Fruit fly (Drosophila melanogaster) whole organism: Measurements from ENCODE around the gene Awh.

Experiments used
- CG8478 ChIP-seq: fragments of >200 bp; optimal IDR thresholded peaks from 2 replicates; lab custom pipeline; 2018; ENCODE audit warnings: inconsistent platforms
- Dll ChIP-seq: fragments of >200 bp; optimal IDR thresholded peaks from 2 replicates; lab custom pipeline; 2017
- EcR ChIP-seq, 2 experiments: fragments of >200 bp; optimal IDR thresholded peaks; 2 replicates each; lab custom pipeline; 2017; ENCODE audit warnings: missing biosample characterization in 2 of 2, missing genetic modification characterization in 2 of 2, missing genetic modification reagents in 2 of 2
- pan ChIP-seq: fragments of >200 bp; optimal IDR thresholded peaks from 2 replicates; lab custom pipeline; 2017
- psq ChIP-seq: fragments of >200 bp; optimal IDR thresholded peaks from 2 replicates; lab custom pipeline; 2017
- usp ChIP-seq: fragments of >200 bp; optimal IDR thresholded peaks from 2 replicates; lab custom pipeline; 2017; ENCODE audit warnings: missing biosample characterization, missing genetic modification characterization, mixed read lengths

Gene Awh

dm6 chr3L:3816772-3817483 lies 29.1 kb upstream of the Awh start:
- TF ChIP-seq CG8478 (lab: Kevin White, UChicago) (no peak), Dll (lab: Kevin White, UChicago) (no peak)

dm6 chr3L:3818566-3819325 lies 27.3 kb upstream of the Awh start, which contains the start of gene enc:
TSS of gene enc (plus strand) at chr3L:3818679.
- no peak for TF ChIP-seq usp
- no peak for TF ChIP-seq CG8478 (lab: Kevin White, UChicago)
- no peak for TF ChIP-seq EcR (GFP tag; optimal IDR thresholded peaks at IDR 0.05; lab: Kevin White, UChicago)
- TF ChIP-seq psq (lab: Kevin White, UChicago) = no peak
- TF ChIP-seq pan (lab: Kevin White, UChicago) = no peak
- TF ChIP-seq Dll (lab: Kevin White, UChicago) = no peak

- no peak for TF ChIP-seq usp
- TF ChIP-seq Dll (lab: Kevin White, UChicago) = no peak
- no peak for TF ChIP-seq psq (lab: Kevin White, UChicago)
- TF ChIP-seq pan (lab: Kevin White, UChicago) = no peak
- no peak for TF ChIP-seq EcR (GFP tag; optimal IDR thresholded peaks at IDR 0.05; lab: Kevin White, UChicago)
- no peak for TF ChIP-seq CG8478 (lab: Kevin White, UChicago)
Measured at dm6 chr3L:3824790-3825484, 21.1 kb upstream of the Awh start, which contains the start of gene Rdh. TSS of gene Rdh (plus strand) at chr3L:3825449.

- TF ChIP-seq Dll (lab: Kevin White, UChicago) (no peak), psq (lab: Kevin White, UChicago) (no peak), pan (lab: Kevin White, UChicago) (no peak), usp (no peak), EcR (GFP tag; optimal IDR thresholded peaks at IDR 0.05; lab: Kevin White, UChicago) (no peak), CG8478 (lab: Kevin White, UChicago) (no peak)
Measured at dm6 chr3L:3825485-3825813, 20.6 kb upstream of the Awh start.

dm6 chr3L:3825884-3826283 lies 20.1 kb upstream of the Awh start:
- no peak for TF ChIP-seq CG8478 (lab: Kevin White, UChicago)
- no peak for TF ChIP-seq pan (lab: Kevin White, UChicago)
- TF ChIP-seq usp = no peak
- TF ChIP-seq Dll (lab: Kevin White, UChicago) = no peak
- TF ChIP-seq EcR (GFP tag; optimal IDR thresholded peaks at IDR 0.05; lab: Kevin White, UChicago) = no peak

DNA sequence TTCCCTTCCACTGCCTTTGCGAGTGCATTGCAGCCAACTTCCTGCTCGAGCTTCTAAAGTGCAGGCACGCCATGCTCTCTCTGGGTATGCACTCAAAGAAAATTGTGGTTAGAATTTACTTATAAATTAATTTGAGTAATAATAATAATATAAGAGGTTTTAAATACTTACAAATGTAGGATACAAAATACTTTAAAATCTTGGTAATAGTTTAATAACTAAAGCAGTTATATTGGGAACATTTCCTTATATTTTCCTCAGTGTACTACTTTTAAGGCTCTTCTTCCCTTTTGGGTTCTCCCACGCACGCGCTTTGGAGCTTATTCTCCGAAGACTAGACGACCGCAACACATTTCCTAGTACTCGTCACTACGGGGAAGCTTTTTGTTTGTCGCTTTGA lies 19.5 kb upstream of the Awh start:
- TF ChIP-seq Dll (lab: Kevin White, UChicago) = no peak
- no peak for TF ChIP-seq pan (lab: Kevin White, UChicago)
- no peak for TF ChIP-seq CG8478 (lab: Kevin White, UChicago)
- TF ChIP-seq usp = no peak
- TF ChIP-seq EcR (GFP tag; optimal IDR thresholded peaks at IDR 0.05; lab: Kevin White, UChicago) = no peak
- TF ChIP-seq psq (lab: Kevin White, UChicago) = no peak

DNA sequence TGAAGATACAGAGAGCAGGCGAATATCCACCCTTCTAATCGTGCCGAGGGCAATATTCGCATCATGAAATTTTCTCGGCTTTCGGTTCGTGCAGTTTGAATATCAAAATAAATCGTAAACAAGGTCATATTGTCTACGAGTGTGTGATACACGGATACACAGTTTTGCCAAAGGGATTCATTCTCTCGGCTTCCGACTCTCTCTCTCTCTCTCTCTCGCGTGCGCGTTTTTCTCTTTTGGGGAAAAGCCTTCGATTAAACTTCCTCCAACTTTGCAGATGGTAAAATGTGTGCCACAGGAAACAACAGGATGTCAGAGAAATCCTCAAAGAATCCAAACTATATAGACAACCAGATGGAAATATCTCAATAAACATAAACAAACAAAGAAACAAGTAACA lies 17.9 kb upstream of the Awh start:
- TF ChIP-seq CG8478 (lab: Kevin White, UChicago) (no peak), Dll (lab: Kevin White, UChicago) (no peak), EcR (GFP tag; optimal IDR thresholded peaks at IDR 0.05; lab: Kevin White, UChicago) (no peak), psq (lab: Kevin White, UChicago) (no peak), usp (no peak), pan (lab: Kevin White, UChicago) (no peak)

dm6 chr3L:3842981-3843701 lies 2.9 kb upstream of the Awh start:
- TF ChIP-seq usp (no peak), CG8478 (lab: Kevin White, UChicago) (no peak), psq (lab: Kevin White, UChicago) (no peak), pan (lab: Kevin White, UChicago) (no peak), Dll (lab: Kevin White, UChicago) (no peak), EcR (GFP tag; optimal IDR thresholded peaks at IDR 0.05; lab: Kevin White, UChicago) (no peak)

DNA sequence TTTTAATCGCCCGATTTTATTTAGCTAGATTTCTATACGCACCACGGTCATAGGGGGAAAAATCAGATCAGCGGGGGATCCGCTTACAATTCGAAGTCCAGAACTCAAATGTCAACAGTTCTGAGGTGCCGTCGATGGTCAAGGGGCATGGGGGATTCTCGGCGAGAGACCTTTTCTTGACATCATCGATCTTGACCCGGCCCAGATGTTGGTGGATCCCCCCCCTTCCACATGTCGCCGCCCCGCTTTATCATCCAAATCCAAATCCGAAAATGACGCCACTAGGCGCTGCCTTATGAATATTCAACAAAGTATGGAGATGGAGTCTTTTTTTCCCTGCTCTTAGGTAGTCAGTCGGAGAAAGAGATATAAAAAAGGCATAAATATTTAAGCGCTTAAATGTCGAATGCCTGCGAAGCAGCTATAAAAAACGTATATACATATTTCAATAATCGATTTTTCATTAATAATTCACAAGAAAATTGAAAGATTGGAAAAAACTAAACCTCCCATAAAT lies 1.9 kb downstream of the Awh start:
- TF ChIP-seq pan (lab: Kevin White, UChicago) (no peak), Dll (lab: Kevin White, UChicago) (no peak), EcR (GFP tag; optimal IDR thresholded peaks at IDR 0.05; lab: Kevin White, UChicago) (no peak), psq (lab: Kevin White, UChicago) (no peak), CG8478 (lab: Kevin White, UChicago) (no peak), usp (no peak)

- no peak for TF ChIP-seq EcR (GFP tag; optimal IDR thresholded peaks at IDR 0.05; lab: Kevin White, UChicago)
- no peak for TF ChIP-seq psq (lab: Kevin White, UChicago)
- no peak for TF ChIP-seq CG8478 (lab: Kevin White, UChicago)
- no peak for TF ChIP-seq pan (lab: Kevin White, UChicago)
- TF ChIP-seq Dll (lab: Kevin White, UChicago) = no peak
- no peak for TF ChIP-seq usp
Measured at dm6 chr3L:3848687-3849270, 2.8 kb downstream of the Awh start.
